Worm (Caenorhabditis elegans) whole organism, L1 larva: ENCODE data around the gene ccdc-55.
A peak's percentile ranks its signal among the peaks of the same experiment; 100 is the strongest.

Experiments used
- C04F5.9 ChIP-seq: sonication (generic microtip); optimal IDR thresholded peaks from 2 replicates; lab custom pipeline; 2016; ENCODE audit warnings: missing genetic modification characterization, missing compliant biosample characterization
- Y116A8C.19 ChIP-seq: sonication (generic microtip); optimal IDR thresholded peaks from 2 replicates; lab custom pipeline; 2016; ENCODE audit warnings: missing compliant biosample characterization, missing genetic modification characterization, borderline replicate concordance
- alr-1 ChIP-seq: fragments of 200-800 bp; sonication (Bioruptor generic); optimal IDR thresholded peaks from 2 replicates; lab custom pipeline; 2018; ENCODE audit warnings: borderline replicate concordance, mild to moderate bottlenecking, missing genetic modification characterization, missing compliant biosample characterization
- ama-1 ChIP-seq: fragments of 150-350 bp; optimal IDR thresholded peaks from 2 replicates; lab custom pipeline; 2014
- ceh-63 ChIP-seq: fragments of 200-800 bp; sonication (Bioruptor generic); optimal IDR thresholded peaks from 2 replicates; lab custom pipeline; 2018; ENCODE audit warnings: mild to moderate bottlenecking, missing genetic modification characterization, missing compliant biosample characterization
- ceh-82 ChIP-seq, 3 experiments: fragments of 150-350 bp in 1 of 3; sonication (generic microtip) in 2 of 3; optimal IDR thresholded peaks; 2 replicates each; lab custom pipeline; 2014 to 2017; ENCODE audit warnings: missing biosample characterization in 3 of 3, missing genetic modification characterization in 3 of 3
- ceh-90 ChIP-seq: sonication (generic microtip); optimal IDR thresholded peaks from 2 replicates; lab custom pipeline; 2016; ENCODE audit warnings: missing genetic modification characterization, missing compliant biosample characterization
- ces-1 ChIP-seq: fragments of 150-350 bp; optimal IDR thresholded peaks from 2 replicates; lab custom pipeline; 2014; ENCODE audit warnings: missing biosample characterization, missing genetic modification reagents, missing genetic modification characterization
- dpl-1 ChIP-seq, 3 experiments: fragments of 150-350 bp in 2 of 3; sonication (generic microtip) in 1 of 3; optimal IDR thresholded peaks; 2 replicates each; lab custom pipeline; 2014 to 2017; ENCODE audit warnings: missing biosample characterization in 3 of 3, missing genetic modification characterization in 3 of 3, missing genetic modification reagents in 3 of 3
- efl-1 ChIP-seq, 4 experiments: fragments of 150-350 bp; optimal IDR thresholded peaks in 3 of 4; peaks in 1 of 4; 1 replicate in 1 of 4; 2 replicates in 3 of 4; lab custom pipeline; 2014; ENCODE audit warnings: missing biosample characterization in 2 of 4, missing genetic modification characterization in 2 of 4, missing genetic modification reagents in 2 of 4
- egl-13 ChIP-seq: sonication (generic microtip); optimal IDR thresholded peaks from 2 replicates; lab custom pipeline; 2016; ENCODE audit warnings: missing genotype, missing genetic modification reagents, missing genetic modification characterization, missing compliant biosample characterization
- egl-27 ChIP-seq, 2 experiments: fragments of 150-350 bp in 1 of 2; sonication (generic microtip); optimal IDR thresholded peaks; 3 replicates each; lab custom pipeline; 2017 to 2018; ENCODE audit warnings: missing biosample characterization in 2 of 2, missing genetic modification characterization in 2 of 2, missing genetic modification reagents in 2 of 2
- elt-2 ChIP-seq: sonication (generic microtip); optimal IDR thresholded peaks from 2 replicates; lab custom pipeline; 2016; ENCODE audit warnings: missing genetic modification characterization, mild to moderate bottlenecking, inconsistent platforms, missing compliant biosample characterization, missing genetic modification reagents
- fkh-10 ChIP-seq: sonication (generic microtip); optimal IDR thresholded peaks from 2 replicates; lab custom pipeline; 2017; ENCODE audit warnings: missing biosample characterization, missing genetic modification reagents, missing genetic modification characterization
- fkh-8 ChIP-seq: sonication (generic microtip); optimal IDR thresholded peaks from 2 replicates; lab custom pipeline; 2016; ENCODE audit warnings: mild to moderate bottlenecking, missing genetic modification characterization, missing compliant biosample characterization
- hlh-4 ChIP-seq: sonication (generic microtip); optimal IDR thresholded peaks from 2 replicates; lab custom pipeline; 2016; ENCODE audit warnings: mild to moderate bottlenecking, missing genetic modification characterization, missing compliant biosample characterization
- jun-1 ChIP-seq: fragments of 150-350 bp; optimal IDR thresholded peaks from 2 replicates; lab custom pipeline; 2014; ENCODE audit warnings: missing biosample characterization, missing genetic modification reagents, missing genetic modification characterization
- lin-14 ChIP-seq: fragments of 200-800 bp; sonication (Bioruptor generic); optimal IDR thresholded peaks from 2 replicates; lab custom pipeline; 2018; ENCODE audit warnings: mild to moderate bottlenecking, missing genetic modification characterization, moderate library complexity, missing compliant biosample characterization
- lin-15B ChIP-seq: fragments of 150-350 bp; sonication (generic microtip); optimal IDR thresholded peaks from 3 replicates; lab custom pipeline; 2014; ENCODE audit warnings: missing biosample characterization, missing genetic modification characterization
- lsy-2 ChIP-seq, 2 experiments: fragments of 150-350 bp; optimal IDR thresholded peaks; 2 replicates each; lab custom pipeline; 2014; ENCODE audit warnings: missing biosample characterization in 2 of 2, missing genetic modification characterization in 2 of 2
- nhr-11 ChIP-seq: fragments of 150-350 bp; optimal IDR thresholded peaks from 2 replicates; lab custom pipeline; 2014; ENCODE audit warnings: missing biosample characterization, missing genetic modification characterization
- nhr-12 ChIP-seq: sonication (generic microtip); optimal IDR thresholded peaks from 2 replicates; lab custom pipeline; 2017; ENCODE audit warnings: missing biosample characterization, missing genetic modification characterization
- nhr-71 ChIP-seq: sonication (generic microtip); optimal IDR thresholded peaks from 2 replicates; lab custom pipeline; 2016; ENCODE audit warnings: mild to moderate bottlenecking, missing genetic modification characterization, moderate library complexity, missing compliant biosample characterization
- nhr-85 ChIP-seq: sonication (generic microtip); peaks from one replicate; lab custom pipeline; 2016; ENCODE audit warnings: missing genetic modification characterization, inconsistent platforms, missing compliant biosample characterization
- nhr-90 ChIP-seq: sonication (generic microtip); optimal IDR thresholded peaks from 2 replicates; lab custom pipeline; 2016; ENCODE audit warnings: mild to moderate bottlenecking, missing genetic modification characterization, missing compliant biosample characterization; ENCODE audit not compliant: poor library complexity
- pax-3 ChIP-seq: fragments of 200-800 bp; sonication (Bioruptor generic); optimal IDR thresholded peaks from 2 replicates; lab custom pipeline; 2018; ENCODE audit warnings: mild to moderate bottlenecking, missing genetic modification characterization, moderate library complexity, missing compliant biosample characterization
- rnt-1 ChIP-seq: sonication (generic microtip); optimal IDR thresholded peaks from 2 replicates; lab custom pipeline; 2016; ENCODE audit warnings: mild to moderate bottlenecking, missing genetic modification characterization, moderate library complexity, missing compliant biosample characterization
- sup-37 ChIP-seq: fragments of 200-800 bp; sonication (Bioruptor generic); optimal IDR thresholded peaks from 2 replicates; lab custom pipeline; 2018; ENCODE audit warnings: mild to moderate bottlenecking, missing genetic modification characterization, missing compliant biosample characterization
- swsn-7 ChIP-seq: sonication (generic microtip); optimal IDR thresholded peaks from 2 replicates; lab custom pipeline; 2016; ENCODE audit warnings: missing genetic modification characterization, missing compliant biosample characterization
- tbx-2 ChIP-seq: sonication (generic microtip); optimal IDR thresholded peaks from 2 replicates; lab custom pipeline; 2016; ENCODE audit warnings: missing genetic modification characterization, missing compliant biosample characterization
- unc-62 ChIP-seq: fragments of 150-350 bp; optimal IDR thresholded peaks from 2 replicates; lab custom pipeline; 2014; ENCODE audit warnings: missing biosample characterization, missing genetic modification reagents, missing genetic modification characterization
- unc-98 ChIP-seq: fragments of 200-800 bp; sonication (Bioruptor generic); IDR thresholded peaks from 2 replicates; pipeline ENCODE4 v1.3.6; 2022; ENCODE audit warnings: missing genetic modification characterization, missing compliant biosample characterization
- vab-15 ChIP-seq: sonication (generic microtip); optimal IDR thresholded peaks from 2 replicates; lab custom pipeline; 2017; ENCODE audit warnings: missing genotype, mild to moderate bottlenecking, missing genetic modification characterization, missing compliant biosample characterization
- zag-1 ChIP-seq: fragments of 150-350 bp; optimal IDR thresholded peaks from 2 replicates; lab custom pipeline; 2014; ENCODE audit warnings: missing biosample characterization, missing genetic modification characterization
- ztf-11 ChIP-seq, 2 experiments: sonication (generic microtip); optimal IDR thresholded peaks; 2 replicates each; lab custom pipeline; 2016 to 2017; ENCODE audit warnings: missing genetic modification characterization in 2 of 2, missing biosample characterization in 1 of 2, missing compliant biosample characterization in 1 of 2
- ztf-4 ChIP-seq: fragments of 150-350 bp; optimal IDR thresholded peaks from 2 replicates; lab custom pipeline; 2014; ENCODE audit warnings: missing biosample characterization, missing genetic modification characterization

Gene ccdc-55

ce11 chrIII:4134059-4134458 is 34.5 kb downstream of the ccdc-55 start:
- no peak for TF ChIP-seq nhr-90 (tag; lab: Kevin White, UChicago)
- TF ChIP-seq ceh-90 (tag; lab: Kevin White, UChicago) = no peak
- TF ChIP-seq swsn-7 = no peak
- TF ChIP-seq vab-15 = no peak
- no peak for TF ChIP-seq tbx-2 (tag; lab: Kevin White, UChicago)
- no peak for TF ChIP-seq Y116A8C.19 (tag; lab: Kevin White, UChicago)
- TF ChIP-seq nhr-71 (tag; lab: Kevin White, UChicago) = no peak
- no peak for TF ChIP-seq sup-37 (GFP tag; lab: Kevin White, UChicago)
- TF ChIP-seq elt-2 = no peak
- TF ChIP-seq alr-1 (tag; lab: Kevin White, UChicago) = no peak
- no peak for TF ChIP-seq nhr-12 (tag; lab: Kevin White, UChicago)
- TF ChIP-seq rnt-1 (tag; lab: Kevin White, UChicago) = no peak
- TF ChIP-seq fkh-10 (GFP tag; lab: Kevin White, UChicago) = no peak
- TF ChIP-seq ceh-82 (tag; optimal IDR thresholded peaks at IDR 0.05; lab: Kevin White, UChicago) = no peak

- TF ChIP-seq ces-1 (peak; percentile 56), ama-1 (lab: Kevin White, UChicago) (no peak), lin-14 (peak; percentile 60), hlh-4 (no peak), zag-1 (tag; lab: Kevin White, UChicago) (no peak), elt-2 (no peak), fkh-10 (GFP tag; lab: Kevin White, UChicago) (peak; percentile 72), egl-27 (tag; optimal IDR thresholded peaks at IDR 0.05; lab: Kevin White, UChicago) (no peak), ceh-63 (GFP tag; lab: Kevin White, UChicago) (no peak), unc-98 (no peak)
Observed at ce11 chrIII:4131814-4132555, 36.6 kb downstream of the ccdc-55 start.

ce11 chrIII:4123900-4124299 is 44.7 kb downstream of the ccdc-55 start:
- no peak for TF ChIP-seq efl-1 (optimal IDR thresholded peaks at IDR 0.05; lab: Kevin White, UChicago)
- TF ChIP-seq efl-1 (GFP tag; optimal IDR thresholded peaks at IDR 0.05 in 1 of 2; lab: Kevin White, UChicago) = peak in 1 of 2 experiments; percentile 31
- TF ChIP-seq nhr-85 (tag; lab: Kevin White, UChicago) = peak; percentile 40
- TF ChIP-seq lin-14 = peak; percentile 4
- TF ChIP-seq swsn-7 = no peak
- TF ChIP-seq, all 84 proteins: peak for 3

- TF ChIP-seq ztf-4 (tag; lab: Kevin White, UChicago) (no peak), lin-14 (peak; percentile 12), fkh-10 (GFP tag; lab: Kevin White, UChicago) (peak; percentile 48), fkh-8 (tag; lab: Kevin White, UChicago) (no peak)
Observed at ce11 chrIII:4123277-4123676, 45.3 kb downstream of the ccdc-55 start.

- no peak for TF ChIP-seq ztf-11 (tag; optimal IDR thresholded peaks at IDR 0.05; lab: Kevin White, UChicago)
- no peak for TF ChIP-seq efl-1 (optimal IDR thresholded peaks at IDR 0.05; lab: Kevin White, UChicago)
- peak; percentile 28 to 35 for TF ChIP-seq efl-1 (GFP tag; optimal IDR thresholded peaks at IDR 0.05 in 1 of 2; lab: Kevin White, UChicago)
- peak in 1 of 3 experiments; percentile 3 for TF ChIP-seq dpl-1 (GFP tag; optimal IDR thresholded peaks at IDR 0.05; lab: Kevin White, UChicago)
- peak; percentile 7 for TF ChIP-seq nhr-85 (tag; lab: Kevin White, UChicago)
Observed at ce11 chrIII:4120386-4120785, 48.2 kb downstream of the ccdc-55 start.

- TF ChIP-seq nhr-85 (tag; lab: Kevin White, UChicago) (no peak), hlh-4 (no peak), lsy-2 (tag; optimal IDR thresholded peaks at IDR 0.05; lab: Kevin White, UChicago) (no peak), nhr-71 (tag; lab: Kevin White, UChicago) (no peak), ztf-4 (tag; lab: Kevin White, UChicago) (no peak), egl-13 (peak; percentile 32), lin-15B (tag; lab: Kevin White, UChicago) (no peak), jun-1 (tag; lab: Kevin White, UChicago) (no peak), lin-14 (peak; percentile 45), unc-62 (no peak), nhr-11 (tag; lab: Kevin White, UChicago) (no peak), C04F5.9 (tag; lab: Kevin White, UChicago) (no peak), ama-1 (lab: Kevin White, UChicago) (no peak), pax-3 (tag; lab: Kevin White, UChicago) (no peak)
Observed at ce11 chrIII:4119736-4120135, 48.8 kb downstream of the ccdc-55 start.
